Fruit fly (Drosophila melanogaster) whole organism, adult: ENCODE results near the gene CG15059.

Experiments
- CG12768 ChIP-seq: fragments of 200-800 bp; sonication (Bioruptor generic); optimal IDR thresholded peaks from 2 replicates; lab custom pipeline; 2017; ENCODE audit warnings: missing biosample characterization, missing genetic modification characterization, mild to moderate bottlenecking, moderate library complexity, missing genetic modification reagents
- CG14711 ChIP-seq: fragments of 200-800 bp; sonication (Bioruptor generic); optimal IDR thresholded peaks from 2 replicates; lab custom pipeline; 2018; ENCODE audit warnings: missing biosample characterization, mild to moderate bottlenecking, missing genetic modification characterization, moderate library complexity
- CG1620 ChIP-seq: fragments of 200-800 bp; sonication (Bioruptor generic); optimal IDR thresholded peaks from 2 replicates; lab custom pipeline; 2016; ENCODE audit warnings: missing biosample characterization, missing genetic modification characterization
- CG7101 ChIP-seq: fragments of 200-800 bp; sonication (Bioruptor generic); optimal IDR thresholded peaks from 2 replicates; lab custom pipeline; 2018; ENCODE audit warnings: missing biosample characterization, mild to moderate bottlenecking, missing genetic modification characterization, moderate library complexity
- Clk ChIP-seq: fragments of 200-800 bp; sonication (Bioruptor generic); optimal IDR thresholded peaks from 2 replicates; lab custom pipeline; 2017; ENCODE audit warnings: missing biosample characterization, missing genetic modification characterization
- Crg-1 ChIP-seq: fragments of 200-800 bp; sonication (Bioruptor generic); optimal IDR thresholded peaks from 2 replicates; lab custom pipeline; 2016; ENCODE audit warnings: missing biosample characterization, missing genetic modification characterization
- Mnt ChIP-seq: fragments of 200-800 bp; sonication (Bioruptor generic); optimal IDR thresholded peaks from 2 replicates; lab custom pipeline; 2016; ENCODE audit warnings: missing biosample characterization, mild to moderate bottlenecking, missing genetic modification characterization
- bab1 ChIP-seq: fragments of 200-800 bp; sonication (Bioruptor generic); optimal IDR thresholded peaks from 3 replicates; lab custom pipeline; 2019; ENCODE audit warnings: missing biosample characterization, mild to moderate bottlenecking, missing genetic modification characterization, moderate library complexity
- cic ChIP-seq: fragments of 200-800 bp; sonication (Bioruptor generic); optimal IDR thresholded peaks from 2 replicates; lab custom pipeline; 2017; ENCODE audit warnings: missing biosample characterization, mild to moderate bottlenecking, missing genetic modification characterization, moderate library complexity
- kay ChIP-seq: fragments of 200-800 bp; sonication (Bioruptor generic); peaks from one replicate; lab custom pipeline; 2016; ENCODE audit warnings: missing biosample characterization, missing genetic modification characterization, borderline replicate concordance
- ovo ChIP-seq: fragments of 200-800 bp; sonication (Bioruptor generic); optimal IDR thresholded peaks from 2 replicates; lab custom pipeline; 2016; ENCODE audit warnings: missing biosample characterization, missing genetic modification characterization
- tj ChIP-seq: fragments of 200-800 bp; sonication (Bioruptor generic); optimal IDR thresholded peaks from 3 replicates; lab custom pipeline; 2017; ENCODE audit warnings: missing biosample characterization, mild to moderate bottlenecking, missing genetic modification characterization, moderate library complexity
- toe ChIP-seq: fragments of 200-800 bp; sonication (Bioruptor generic); optimal IDR thresholded peaks from 2 replicates; lab custom pipeline; 2016; ENCODE audit warnings: missing biosample characterization, missing genetic modification characterization

dm6 chrX:18273180-18274016, 14.1 kb upstream of the CG15059 start:
- TF ChIP-seq CG7101 (tag; lab: Kevin White, UChicago) = no peak
- TF ChIP-seq bab1 (GFP tag; lab: Kevin White, UChicago) = no peak
- TF ChIP-seq Mnt = no peak
- no peak for TF ChIP-seq CG1620 (GFP tag; lab: Kevin White, UChicago)
- TF ChIP-seq ovo (GFP tag; lab: Kevin White, UChicago) = no peak
- no peak for TF ChIP-seq Clk (GFP tag; lab: Kevin White, UChicago)
- no peak for TF ChIP-seq kay (GFP tag; lab: Kevin White, UChicago)
- TF ChIP-seq toe (GFP tag; lab: Kevin White, UChicago) = no peak
- no peak for TF ChIP-seq tj (GFP tag; lab: Kevin White, UChicago)
- no peak for TF ChIP-seq CG12768 (GFP tag; lab: Kevin White, UChicago)
- no peak for TF ChIP-seq CG14711
- TF ChIP-seq cic (GFP tag; lab: Kevin White, UChicago) = no peak
- TF ChIP-seq Crg-1 (GFP tag; lab: Kevin White, UChicago) = no peak
